Worm (Caenorhabditis elegans) whole organism, L2 larva: ENCODE data around the gene T01D3.3.

ENCODE experiments used
- Y55F3AM.14 ChIP-seq: fragments of 200-800 bp; sonication (Bioruptor generic); optimal IDR thresholded peaks from 2 replicates; lab custom pipeline; 2018; ENCODE audit warnings: mild to moderate bottlenecking, missing genetic modification characterization, missing compliant biosample characterization
- blmp-1 ChIP-seq: sonication (generic microtip); optimal IDR thresholded peaks from 2 replicates; lab custom pipeline; 2017; ENCODE audit warnings: missing genetic modification characterization, mild to moderate bottlenecking, missing compliant biosample characterization, antibody characterized with exemption, moderate library complexity; ENCODE audit not compliant: insufficient read depth
- egl-27 ChIP-seq: sonication (generic microtip); optimal IDR thresholded peaks from 3 replicates; lab custom pipeline; 2017; ENCODE audit warnings: missing biosample characterization, missing genetic modification reagents, missing genetic modification characterization
- elt-1 ChIP-seq: fragments of 150-350 bp; optimal IDR thresholded peaks from 2 replicates; lab custom pipeline; 2014; ENCODE audit warnings: missing biosample characterization, missing genetic modification characterization
- lin-11 ChIP-seq: fragments of 150-350 bp; sonication (generic microtip); optimal IDR thresholded peaks from 2 replicates; lab custom pipeline; 2014; ENCODE audit warnings: missing biosample characterization, missing genetic modification characterization, inconsistent platforms, mixed read lengths
- nhr-129 ChIP-seq: fragments of 150-350 bp; optimal IDR thresholded peaks from 2 replicates; lab custom pipeline; 2014; ENCODE audit warnings: missing biosample characterization, missing genetic modification characterization
- nhr-237 ChIP-seq: fragments of 150-350 bp; optimal IDR thresholded peaks from 2 replicates; lab custom pipeline; 2014; ENCODE audit warnings: missing biosample characterization, missing genetic modification characterization
- nhr-77 ChIP-seq: fragments of 150-350 bp; optimal IDR thresholded peaks from 2 replicates; lab custom pipeline; 2014; ENCODE audit warnings: missing biosample characterization, missing genetic modification characterization
- skn-1 ChIP-seq: sonication (generic microtip); optimal IDR thresholded peaks from 2 replicates; lab custom pipeline; 2017; ENCODE audit warnings: missing biosample characterization, missing genetic modification characterization

ce11 chrV:13657291-13657690 is 46.8 kb upstream of the T01D3.3 start:
- TF ChIP-seq nhr-237 (tag; lab: Kevin White, UChicago) (no peak), skn-1 (no peak), Y55F3AM.14 (GFP tag; lab: Kevin White, UChicago) (no peak), blmp-1 (tag; lab: Kevin White, UChicago) (peak; percentile 98), elt-1 (tag; lab: Kevin White, UChicago) (no peak), lin-11 (tag; lab: Kevin White, UChicago) (no peak), nhr-129 (tag; lab: Kevin White, UChicago) (peak; percentile 87), egl-27 (tag; lab: Kevin White, UChicago) (peak; percentile 70), nhr-77 (no peak)
